Fruit fly (Drosophila melanogaster) whole organism, embryonic: ENCODE data around the gene CG32650.

Experiments used
- ATbp ChIP-seq: fragments of 200-800 bp; sonication (Bioruptor generic); optimal IDR thresholded peaks from 2 replicates; lab custom pipeline; 2017; ENCODE audit warnings: missing biosample characterization, mild to moderate bottlenecking, missing genetic modification characterization, missing genetic modification reagents
- B-H2 ChIP-seq: fragments of 200-800 bp; sonication (Bioruptor generic); optimal IDR thresholded peaks from 2 replicates; lab custom pipeline; 2018; ENCODE audit warnings: missing biosample characterization, mild to moderate bottlenecking, missing genetic modification characterization
- CG10543 ChIP-seq: fragments of 200-800 bp; sonication (Bioruptor generic); optimal IDR thresholded peaks from 3 replicates; lab custom pipeline; 2017; ENCODE audit warnings: missing biosample characterization, mild to moderate bottlenecking, missing genetic modification characterization, moderate library complexity
- CG10959 ChIP-seq: fragments of 200-800 bp; sonication (Bioruptor generic); IDR thresholded peaks from 2 replicates; pipeline ENCODE4 v1.3.6; 2022; ENCODE audit warnings: missing biosample characterization, missing genetic modification characterization
- CG11456 ChIP-seq: fragments of 200-800 bp; sonication (Bioruptor generic); IDR thresholded peaks from 3 replicates; pipeline ENCODE4 v1.3.6; 2022; ENCODE audit warnings: missing biosample characterization, missing genetic modification characterization
- CG12299 ChIP-seq: fragments of 200-800 bp; sonication (Bioruptor generic); optimal IDR thresholded peaks from 2 replicates; lab custom pipeline; 2018; ENCODE audit warnings: missing biosample characterization, mild to moderate bottlenecking, missing genetic modification characterization
- CG1233 ChIP-seq: fragments of 200-800 bp; sonication (Bioruptor generic); optimal IDR thresholded peaks from 4 replicates; lab custom pipeline; 2018; ENCODE audit warnings: missing biosample characterization, mild to moderate bottlenecking, missing genetic modification characterization
- CG13894 ChIP-seq: fragments of 200-800 bp; sonication (Bioruptor generic); optimal IDR thresholded peaks from 3 replicates; lab custom pipeline; 2018; ENCODE audit warnings: missing biosample characterization, mild to moderate bottlenecking, missing genetic modification characterization, moderate library complexity
- CG14667 ChIP-seq: fragments of 200-800 bp; sonication (Bioruptor generic); IDR thresholded peaks from 2 replicates; pipeline ENCODE4 v1.3.6; 2022; ENCODE audit warnings: missing biosample characterization, missing genetic modification characterization
- CG1529 ChIP-seq: fragments of 200-800 bp; sonication (Bioruptor generic); optimal IDR thresholded peaks from 3 replicates; lab custom pipeline; 2018; ENCODE audit warnings: missing biosample characterization, missing genetic modification characterization
- CG17361 ChIP-seq: fragments of 200-800 bp; sonication (Bioruptor generic); IDR thresholded peaks from 3 replicates; pipeline ENCODE4 v1.3.6; 2022; ENCODE audit warnings: missing biosample characterization, missing genetic modification characterization
- CG2889 ChIP-seq: fragments of 200-800 bp; sonication (Bioruptor generic); IDR thresholded peaks from 3 replicates; pipeline ENCODE4 v1.3.6; 2022; ENCODE audit warnings: missing biosample characterization, missing genetic modification characterization
- CG4360 ChIP-seq: fragments of 200-800 bp; sonication (Bioruptor generic); IDR thresholded peaks from 2 replicates; pipeline ENCODE4 v1.3.6; 2022; ENCODE audit warnings: missing biosample characterization, missing genetic modification characterization
- CG4730 ChIP-seq: fragments of 200-800 bp; sonication (Bioruptor generic); IDR thresholded peaks from 2 replicates; pipeline ENCODE4 v1.3.6; 2022; ENCODE audit warnings: missing biosample characterization, missing genetic modification characterization
- CG7372 ChIP-seq: fragments of 200-800 bp; sonication (Bioruptor generic); IDR thresholded peaks from 2 replicates; pipeline ENCODE4 v1.3.6; 2022; ENCODE audit warnings: missing biosample characterization, missing genetic modification characterization
- CG8281 ChIP-seq: fragments of 200-800 bp; sonication (Bioruptor generic); optimal IDR thresholded peaks from 2 replicates; lab custom pipeline; 2018; ENCODE audit warnings: missing biosample characterization, mild to moderate bottlenecking, missing genetic modification characterization, moderate library complexity
- CG9932 ChIP-seq: fragments of 200-800 bp; sonication (Bioruptor generic); IDR thresholded peaks from 2 replicates; pipeline ENCODE4 v1.3.6; 2022; ENCODE audit warnings: missing biosample characterization, missing genetic modification characterization
- CHES-1-like ChIP-seq: fragments of 200-800 bp; sonication (Bioruptor generic); optimal IDR thresholded peaks from 2 replicates; lab custom pipeline; 2016; ENCODE audit warnings: missing biosample characterization, missing genetic modification characterization
- Chrac-16 ChIP-seq: fragments of 200-800 bp; sonication (Bioruptor generic); optimal IDR thresholded peaks from 3 replicates; lab custom pipeline; 2016; ENCODE audit warnings: missing biosample characterization, missing genetic modification characterization
- Dip3 ChIP-seq: fragments of 200-800 bp; sonication (Bioruptor generic); optimal IDR thresholded peaks from 3 replicates; lab custom pipeline; 2016; ENCODE audit warnings: missing biosample characterization, missing genetic modification characterization
- Eip74EF ChIP-seq, 2 experiments: fragments of 200-800 bp in 1 of 2; fragments of >200 bp in 1 of 2; sonication (Bioruptor generic) in 1 of 2; optimal IDR thresholded peaks; 2 replicates each; lab custom pipeline; 2017 to 2019; ENCODE audit warnings: missing biosample characterization in 2 of 2, missing genetic modification characterization in 2 of 2, mild to moderate bottlenecking in 1 of 2, moderate library complexity in 1 of 2
- Fer2 ChIP-seq: fragments of 200-800 bp; sonication (Bioruptor generic); optimal IDR thresholded peaks from 2 replicates; lab custom pipeline; 2018; ENCODE audit warnings: missing biosample characterization, mild to moderate bottlenecking, missing genetic modification characterization, moderate library complexity
- Gsc ChIP-seq: fragments of 200-800 bp; sonication (Bioruptor generic); IDR thresholded peaks from 2 replicates; pipeline ENCODE4 v1.3.6; 2022; ENCODE audit warnings: missing biosample characterization, missing genetic modification characterization
- HLH3B ChIP-seq: fragments of 200-800 bp; sonication (Bioruptor generic); IDR thresholded peaks from 2 replicates; pipeline ENCODE4 v1.3.6; 2022; ENCODE audit warnings: missing biosample characterization, missing genetic modification characterization
- Hr78 ChIP-seq, 2 experiments: fragments of 200-800 bp in 1 of 2; fragments of >200 bp in 1 of 2; sonication (Bioruptor generic) in 1 of 2; optimal IDR thresholded peaks; 2 replicates each; lab custom pipeline; 2017 to 2019; ENCODE audit warnings: missing biosample characterization in 2 of 2, missing genetic modification characterization in 2 of 2, mild to moderate bottlenecking in 1 of 2, moderate library complexity in 1 of 2
- Hsf ChIP-seq: fragments of 200-800 bp; sonication (Bioruptor generic); optimal IDR thresholded peaks from 3 replicates; lab custom pipeline; 2016; ENCODE audit warnings: missing biosample characterization, missing genetic modification characterization
- Mes4 ChIP-seq: fragments of 200-800 bp; sonication (Bioruptor generic); optimal IDR thresholded peaks from 2 replicates; lab custom pipeline; 2016; ENCODE audit warnings: missing biosample characterization, missing genetic modification characterization
- Mrtf ChIP-seq: fragments of 200-800 bp; sonication (Bioruptor generic); IDR thresholded peaks from 3 replicates; pipeline ENCODE4 v1.3.6; 2022; ENCODE audit warnings: missing biosample characterization, missing genetic modification characterization
- Pdp1 ChIP-seq, 2 experiments: fragments of 200-800 bp; sonication (Bioruptor generic); optimal IDR thresholded peaks; 3 replicates each; lab custom pipeline; 2016; ENCODE audit warnings: missing biosample characterization in 2 of 2, missing genetic modification characterization in 2 of 2, mild to moderate bottlenecking in 1 of 2, moderate library complexity in 1 of 2
- Xbp1 ChIP-seq: fragments of 200-800 bp; sonication (Bioruptor generic); optimal IDR thresholded peaks from 3 replicates; lab custom pipeline; 2016; ENCODE audit warnings: missing biosample characterization, mild to moderate bottlenecking, missing genetic modification characterization
- amos ChIP-seq: fragments of 200-800 bp; sonication (Bioruptor generic); IDR thresholded peaks from 2 replicates; pipeline ENCODE4 v1.3.6; 2022; ENCODE audit warnings: missing biosample characterization, missing genetic modification characterization; ENCODE audit not compliant: partially characterized antibody
- chif ChIP-seq, 2 experiments: fragments of 200-800 bp; sonication (Bioruptor generic); optimal IDR thresholded peaks; 3 replicates each; lab custom pipeline; 2016; ENCODE audit warnings: missing biosample characterization in 2 of 2, missing genetic modification characterization in 2 of 2
- dan ChIP-seq: fragments of 200-800 bp; sonication (Bioruptor generic); IDR thresholded peaks from 2 replicates; pipeline ENCODE4 v1.3.6; 2022; ENCODE audit warnings: missing biosample characterization, missing genetic modification characterization
- dati ChIP-seq: fragments of 200-800 bp; sonication (Bioruptor generic); IDR thresholded peaks from 2 replicates; pipeline ENCODE4 v1.3.6; 2022; ENCODE audit warnings: missing biosample characterization, missing genetic modification characterization
- dmrt11E ChIP-seq: fragments of 200-800 bp; sonication (Bioruptor generic); optimal IDR thresholded peaks from 3 replicates; lab custom pipeline; 2018; ENCODE audit warnings: missing biosample characterization, mild to moderate bottlenecking, missing genetic modification characterization, moderate library complexity
- grau ChIP-seq: fragments of 200-800 bp; optimal IDR thresholded peaks from 3 replicates; lab custom pipeline; 2019; ENCODE audit warnings: missing biosample characterization, mild to moderate bottlenecking, missing genetic modification characterization, moderate library complexity
- lilli ChIP-seq: fragments of 200-800 bp; sonication (Bioruptor generic); optimal IDR thresholded peaks from 3 replicates; lab custom pipeline; 2016; ENCODE audit warnings: missing biosample characterization, missing genetic modification characterization
- nmo ChIP-seq: fragments of 200-800 bp; sonication (Bioruptor generic); optimal IDR thresholded peaks from 2 replicates; lab custom pipeline; 2018; ENCODE audit warnings: missing biosample characterization, mild to moderate bottlenecking, missing genetic modification characterization, moderate library complexity
- pita ChIP-seq: fragments of 200-800 bp; sonication (Bioruptor generic); optimal IDR thresholded peaks from 2 replicates; lab custom pipeline; 2017; ENCODE audit warnings: missing biosample characterization, mild to moderate bottlenecking, missing genetic modification characterization
- sd ChIP-seq: fragments of 200-800 bp; sonication (Bioruptor generic); optimal IDR thresholded peaks from 3 replicates; lab custom pipeline; 2018; ENCODE audit warnings: missing biosample characterization, mild to moderate bottlenecking, missing genetic modification characterization, moderate library complexity
- sens ChIP-seq: fragments of 200-800 bp; sonication (Bioruptor generic); peaks from one replicate; lab custom pipeline; 2016; ENCODE audit warnings: missing biosample characterization, missing genetic modification characterization
- sens-2 ChIP-seq: fragments of 200-800 bp; sonication (Bioruptor generic); IDR thresholded peaks from 2 replicates; pipeline ENCODE4 v1.3.6; 2022; ENCODE audit warnings: missing biosample characterization, missing genetic modification characterization
- stc ChIP-seq: fragments of 200-800 bp; sonication (Bioruptor generic); IDR thresholded peaks from 2 replicates; pipeline ENCODE4 v1.3.6; 2022; ENCODE audit warnings: missing biosample characterization, missing genetic modification characterization
- tio ChIP-seq: fragments of 200-800 bp; sonication (Bioruptor generic); optimal IDR thresholded peaks from 2 replicates; lab custom pipeline; 2017; ENCODE audit warnings: missing biosample characterization, missing genetic modification characterization, inconsistent platforms
- ttk ChIP-seq: fragments of 200-800 bp; sonication (Bioruptor generic); IDR thresholded peaks from 2 replicates; pipeline ENCODE4 v2.1.2; 2022; ENCODE audit warnings: missing biosample characterization, missing genetic modification characterization
- vnd ChIP-seq: fragments of 200-800 bp; sonication (Bioruptor generic); IDR thresholded peaks from 3 replicates; pipeline ENCODE4 v1.3.6; 2022; ENCODE audit warnings: missing biosample characterization, missing genetic modification characterization; ENCODE audit not compliant: partially characterized antibody
- yki ChIP-seq: fragments of >200 bp; optimal IDR thresholded peaks from 3 replicates; lab custom pipeline; 2018
- zen ChIP-seq: fragments of 200-800 bp; sonication (Bioruptor generic); optimal IDR thresholded peaks from 3 replicates; lab custom pipeline; 2018; ENCODE audit warnings: missing biosample characterization, mild to moderate bottlenecking, missing genetic modification characterization, moderate library complexity

Gene CG32650

DNA sequence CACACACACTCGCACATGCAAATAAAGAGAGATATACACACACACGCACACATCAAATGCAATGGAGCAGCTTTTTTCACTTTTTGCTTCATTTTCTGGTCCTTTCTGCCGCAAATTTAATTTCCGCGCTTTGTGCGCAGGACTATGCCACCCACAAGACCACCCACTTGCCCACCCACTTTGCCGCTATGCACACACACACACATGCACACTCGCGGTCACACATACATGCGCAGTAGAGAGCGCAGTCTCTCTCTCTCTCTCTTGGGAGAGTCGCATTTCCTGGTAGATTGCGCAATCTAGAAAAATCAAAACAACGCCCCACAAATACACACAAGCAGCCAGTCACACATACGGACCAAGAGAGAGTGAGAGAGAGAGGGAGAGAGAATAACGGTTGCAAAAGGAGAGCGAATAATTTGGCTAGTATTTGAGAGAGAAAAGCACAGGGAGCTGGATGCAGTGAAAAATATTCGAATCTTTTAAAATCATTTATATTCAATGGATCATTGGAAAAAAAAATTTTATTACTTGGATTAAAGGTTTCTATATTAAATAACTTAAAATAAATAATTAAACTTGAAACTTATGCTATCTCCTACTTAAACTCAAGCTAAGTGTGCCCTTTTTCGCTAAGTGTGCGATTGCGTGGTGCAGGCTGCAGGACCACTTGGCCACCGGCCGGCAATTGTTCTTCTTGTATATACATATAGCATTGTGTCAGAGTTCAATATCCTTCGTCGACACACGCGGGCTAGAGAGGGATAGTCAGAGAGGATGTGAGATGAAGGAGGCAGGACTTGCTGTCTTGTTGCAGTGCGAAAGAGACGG lies 27.2 kb upstream of the CG32650 start (continued):
- 0 out of 3 replicates have a peak, but pooled peaks have one; percentile 26 for TF ChIP-seq CG2889 (GFP tag; lab: Robert Waterston, UW)
- peak; percentile 27 for TF ChIP-seq Chrac-16 (GFP tag; lab: Kevin White, UChicago)
- 0 out of 2 replicates have a peak, but pooled peaks have one; percentile 22 for TF ChIP-seq Gsc (GFP tag; lab: Robert Waterston, UW)
- no peak for TF ChIP-seq dati
- peak; percentile 61 for TF ChIP-seq CG1233
- no peak for TF ChIP-seq Fer2 (tag; lab: Kevin White, UChicago)
- TF ChIP-seq grau (tag; lab: Kevin White, UChicago): peak; percentile 63
- peak; percentile 46 for TF ChIP-seq lilli
- TF ChIP-seq CG8281: peak; percentile 47
- peak; percentile 31 for TF ChIP-seq CG1529 (GFP tag; lab: Kevin White, UChicago)
- TF ChIP-seq CG13894: peak; percentile 2
- TF ChIP-seq yki (lab: Kevin White, UChicago): peak; percentile 73
- TF ChIP-seq amos: no peak
- TF ChIP-seq Xbp1 (GFP tag; lab: Kevin White, UChicago): peak; percentile 40
- TF ChIP-seq HLH3B (GFP tag; lab: Robert Waterston, UW): peak; percentile 83
- no peak for TF ChIP-seq CG4360
- TF ChIP-seq dmrt11E (tag; lab: Kevin White, UChicago): peak; percentile 59
- TF ChIP-seq B-H2 (GFP tag; lab: Kevin White, UChicago): no peak
- no peak for TF ChIP-seq Mes4 (GFP tag; lab: Kevin White, UChicago)
- no peak for TF ChIP-seq Hsf (GFP tag; lab: Kevin White, UChicago)
- TF ChIP-seq Mrtf (GFP tag; lab: Robert Waterston, UW): peak; percentile 19; the same call in 1 of the 3 replicates
- peak; percentile 28; the same call in 1 of the 2 replicates for TF ChIP-seq CG9932 (GFP tag; lab: Robert Waterston, UW)
- TF ChIP-seq dan (GFP tag; lab: Robert Waterston, UW): 0 out of 2 replicates have a peak, but pooled peaks have one; percentile 10
- TF ChIP-seq CG17361 (GFP tag; lab: Robert Waterston, UW): peak; percentile 48; the same call in 1 of the 3 replicates
- no peak for TF ChIP-seq pita (GFP tag; lab: Kevin White, UChicago)
- TF ChIP-seq zen: peak; percentile 60
- peak; percentile 72 for TF ChIP-seq CG10959 (GFP tag; lab: Robert Waterston, UW)
- TF ChIP-seq ttk (GFP tag; lab: Robert Waterston, UW): peak; percentile 64
- TF ChIP-seq nmo: peak; percentile 57
- peak; percentile 62; the same call in 1 of the 2 replicates for TF ChIP-seq CG7372 (GFP tag; lab: Robert Waterston, UW)
- TF ChIP-seq Dip3 (GFP tag; lab: Kevin White, UChicago): no peak
- no peak for TF ChIP-seq chif (GFP tag; optimal IDR thresholded peaks at IDR 0.05; lab: Kevin White, UChicago)
- TF ChIP-seq Pdp1 (GFP tag; optimal IDR thresholded peaks at IDR 0.05; lab: Kevin White, UChicago): peak; percentile 20 to 88
- peak; percentile 91 for TF ChIP-seq sens (GFP tag; lab: Kevin White, UChicago)
- peak; percentile 5 for TF ChIP-seq tio (GFP tag; lab: Kevin White, UChicago)
- TF ChIP-seq stc (GFP tag; lab: Robert Waterston, UW): peak; percentile 72; the same call in 1 of the 2 replicates
- TF ChIP-seq CG12299: no peak
- TF ChIP-seq Hr78 (GFP tag; optimal IDR thresholded peaks at IDR 0.05; lab: Kevin White, UChicago): peak in 1 of 2 experiments; percentile 31
- TF ChIP-seq sens-2 (GFP tag; lab: Robert Waterston, UW): no peak
- TF ChIP-seq sd: no peak
- peak; percentile 51; the same call in 1 of the 2 replicates for TF ChIP-seq CG4730
- peak; percentile 50 for TF ChIP-seq ATbp (GFP tag; lab: Kevin White, UChicago)
- no peak for TF ChIP-seq CHES-1-like (GFP tag; lab: Kevin White, UChicago)
- peak in 1 of 2 experiments; percentile 48 for TF ChIP-seq Eip74EF (GFP tag; optimal IDR thresholded peaks at IDR 0.05; lab: Kevin White, UChicago)
- no peak for TF ChIP-seq CG11456
- TF ChIP-seq vnd (GFP tag; lab: Robert Waterston, UW): no peak
- no peak for TF ChIP-seq CG10543 (GFP tag; lab: Kevin White, UChicago)
- TF ChIP-seq CG14667 (GFP tag; lab: Robert Waterston, UW): peak; percentile 50; the same call in 1 of the 2 replicates
